Fruit fly (Drosophila melanogaster) whole organism, embryonic: ENCODE data around the gene CG17637.

Source experiments
- CG10267 ChIP-seq: fragments of 200-800 bp; sonication (Bioruptor generic); optimal IDR thresholded peaks from 2 replicates; lab custom pipeline; 2018; ENCODE audit warnings: missing biosample characterization, mild to moderate bottlenecking, missing genetic modification characterization, moderate library complexity
- CG11085 ChIP-seq: fragments of 200-800 bp; sonication (Bioruptor generic); IDR thresholded peaks from 2 replicates; pipeline ENCODE4 v1.3.6; 2022; ENCODE audit warnings: missing biosample characterization, missing genetic modification characterization
- CG12219 ChIP-seq: fragments of 200-800 bp; sonication (Bioruptor generic); optimal IDR thresholded peaks from 3 replicates; lab custom pipeline; 2018; ENCODE audit warnings: missing biosample characterization, mild to moderate bottlenecking, missing genetic modification characterization
- CG12236 ChIP-seq: fragments of 200-800 bp; sonication (Bioruptor generic); optimal IDR thresholded peaks from 2 replicates; lab custom pipeline; 2016; ENCODE audit warnings: missing biosample characterization, missing genetic modification characterization
- CG13624 ChIP-seq: fragments of 200-800 bp; sonication (Bioruptor generic); optimal IDR thresholded peaks from 2 replicates; lab custom pipeline; 2016; ENCODE audit warnings: missing biosample characterization, missing genetic modification characterization
- CG17361 ChIP-seq: fragments of 200-800 bp; sonication (Bioruptor generic); IDR thresholded peaks from 3 replicates; pipeline ENCODE4 v1.3.6; 2022; ENCODE audit warnings: missing biosample characterization, missing genetic modification characterization
- CG18262 ChIP-seq: fragments of 200-800 bp; optimal IDR thresholded peaks from 3 replicates; lab custom pipeline; 2019; ENCODE audit warnings: missing biosample characterization, mild to moderate bottlenecking, missing genetic modification characterization, moderate library complexity
- CG3281 ChIP-seq: fragments of 200-800 bp; sonication (Bioruptor generic); optimal IDR thresholded peaks from 3 replicates; lab custom pipeline; 2017; ENCODE audit warnings: missing biosample characterization, mild to moderate bottlenecking, missing genetic modification characterization
- CG3726 ChIP-seq: fragments of 200-800 bp; sonication (Bioruptor generic); IDR thresholded peaks from 3 replicates; pipeline ENCODE4, ENCODE4 v1.3.6; 2022; ENCODE audit warnings: missing biosample characterization, missing genetic modification characterization
- CG42726 ChIP-seq: fragments of 200-800 bp; sonication (Bioruptor generic); IDR thresholded peaks from 2 replicates; pipeline ENCODE4 v1.3.6; 2022; ENCODE audit warnings: missing biosample characterization, missing genetic modification characterization; ENCODE audit not compliant: partially characterized antibody
- CG9932 ChIP-seq: fragments of 200-800 bp; sonication (Bioruptor generic); IDR thresholded peaks from 2 replicates; pipeline ENCODE4 v1.3.6; 2022; ENCODE audit warnings: missing biosample characterization, missing genetic modification characterization
- CrebB ChIP-seq: fragments of 200-800 bp; sonication (Bioruptor generic); optimal IDR thresholded peaks from 3 replicates; lab custom pipeline; 2018; ENCODE audit warnings: missing biosample characterization, mild to moderate bottlenecking, missing genetic modification characterization
- Dek ChIP-seq: fragments of 200-800 bp; sonication (Bioruptor generic); optimal IDR thresholded peaks from 3 replicates; lab custom pipeline; 2019; ENCODE audit warnings: missing biosample characterization, mild to moderate bottlenecking, missing genetic modification characterization, moderate library complexity
- Ets65A ChIP-seq: fragments of 200-800 bp; sonication (Bioruptor generic); peaks from one replicate; lab custom pipeline; 2016; ENCODE audit warnings: missing biosample characterization, missing genetic modification characterization
- Fer3 ChIP-seq: fragments of 200-800 bp; sonication (Bioruptor generic); optimal IDR thresholded peaks from 2 replicates; lab custom pipeline; 2018; ENCODE audit warnings: missing biosample characterization, mild to moderate bottlenecking, missing genetic modification characterization, moderate library complexity
- Hey ChIP-seq: fragments of 200-800 bp; sonication (Bioruptor generic); optimal IDR thresholded peaks from 3 replicates; lab custom pipeline; 2018; ENCODE audit warnings: missing biosample characterization, mild to moderate bottlenecking, missing genetic modification characterization
- HmgD ChIP-seq: fragments of 200-800 bp; sonication (Bioruptor generic); optimal IDR thresholded peaks from 3 replicates; lab custom pipeline; 2016; ENCODE audit warnings: missing biosample characterization, missing genetic modification characterization
- Hr51 ChIP-seq, 2 experiments: fragments of 200-800 bp; sonication (Bioruptor generic); optimal IDR thresholded peaks; 2 replicates in 1 of 2; 3 replicates in 1 of 2; lab custom pipeline; 2016 to 2018; ENCODE audit warnings: missing biosample characterization in 2 of 2, missing genetic modification characterization in 2 of 2, mild to moderate bottlenecking in 1 of 2, moderate library complexity in 1 of 2
- Jarid2 ChIP-seq: fragments of 200-800 bp; sonication (Bioruptor generic); optimal IDR thresholded peaks from 3 replicates; lab custom pipeline; 2017; ENCODE audit warnings: mild to moderate bottlenecking, missing biosample characterization, missing genetic modification reagents, missing genetic modification characterization
- MBD-R2 ChIP-seq: fragments of 200-800 bp; sonication (Bioruptor generic); IDR thresholded peaks from 2 replicates; pipeline ENCODE4 v1.3.6; 2022; ENCODE audit warnings: missing biosample characterization, missing genetic modification characterization
- Max ChIP-seq: fragments of 200-800 bp; sonication (Bioruptor generic); optimal IDR thresholded peaks from 2 replicates; lab custom pipeline; 2016; ENCODE audit warnings: missing biosample characterization, mild to moderate bottlenecking, missing genetic modification characterization
- PHDP ChIP-seq: fragments of 200-800 bp; sonication (Bioruptor generic); optimal IDR thresholded peaks from 3 replicates; lab custom pipeline; 2018; ENCODE audit warnings: missing biosample characterization, mild to moderate bottlenecking, missing genetic modification characterization, moderate library complexity
- Rfx ChIP-seq: fragments of 200-800 bp; sonication (Bioruptor generic); IDR thresholded peaks from 2 replicates; pipeline ENCODE4 v1.3.6; 2022; ENCODE audit warnings: missing biosample characterization, missing genetic modification characterization
- Taf1 ChIP-seq: fragments of 200-800 bp; sonication (Bioruptor generic); IDR thresholded peaks from 2 replicates; pipeline ENCODE4 v1.3.6; 2022; ENCODE audit warnings: missing biosample characterization, missing genetic modification characterization
- Vsx1 ChIP-seq: fragments of 200-800 bp; sonication (Bioruptor generic); optimal IDR thresholded peaks from 2 replicates; lab custom pipeline; 2017; ENCODE audit warnings: missing biosample characterization, mild to moderate bottlenecking, missing genetic modification characterization, missing genetic modification reagents
- aop ChIP-seq: fragments of 200-800 bp; sonication (Bioruptor generic); IDR thresholded peaks from 2 replicates; pipeline ENCODE4 v1.3.6; 2022; ENCODE audit warnings: missing biosample characterization, missing genetic modification characterization
- bcd ChIP-seq: fragments of 200-800 bp; sonication (Bioruptor generic); optimal IDR thresholded peaks from 2 replicates; lab custom pipeline; 2017; ENCODE audit warnings: missing biosample characterization, mild to moderate bottlenecking, missing genetic modification characterization
- cad ChIP-seq: fragments of >200 bp; optimal IDR thresholded peaks from 2 replicates; lab custom pipeline; 2017; ENCODE audit warnings: missing biosample characterization, missing genetic modification characterization
- chinmo ChIP-seq: fragments of 200-800 bp; sonication (Bioruptor generic); IDR thresholded peaks from 4 replicates; pipeline ENCODE4 v1.3.6; 2022; ENCODE audit warnings: missing biosample characterization, missing genetic modification characterization; ENCODE audit not compliant: partially characterized antibody
- chn ChIP-seq: fragments of 200-800 bp; sonication (Bioruptor generic); optimal IDR thresholded peaks from 2 replicates; lab custom pipeline; 2016; ENCODE audit warnings: missing biosample characterization, missing genetic modification characterization
- dmrt99B ChIP-seq: fragments of 200-800 bp; sonication (Bioruptor generic); optimal IDR thresholded peaks from 2 replicates; lab custom pipeline; 2018; ENCODE audit warnings: missing biosample characterization, mild to moderate bottlenecking, missing genetic modification characterization, moderate library complexity
- ewg ChIP-seq: fragments of 200-800 bp; sonication (Bioruptor generic); optimal IDR thresholded peaks from 3 replicates; lab custom pipeline; 2017; ENCODE audit warnings: mild to moderate bottlenecking, missing biosample characterization, missing genetic modification reagents, missing genetic modification characterization
- fd64A ChIP-seq: fragments of 200-800 bp; sonication (Bioruptor generic); optimal IDR thresholded peaks from 3 replicates; lab custom pipeline; 2018; ENCODE audit warnings: missing biosample characterization, mild to moderate bottlenecking, missing genetic modification characterization
- hth ChIP-seq: fragments of >200 bp; optimal IDR thresholded peaks from 2 replicates; lab custom pipeline; 2017; ENCODE audit warnings: inconsistent platforms
- ken ChIP-seq: fragments of 200-800 bp; sonication (Bioruptor generic); IDR thresholded peaks from 3 replicates; pipeline ENCODE4 v1.3.6; 2022; ENCODE audit warnings: missing biosample characterization, missing genetic modification characterization
- klu ChIP-seq: fragments of 200-800 bp; sonication (Bioruptor generic); IDR thresholded peaks from 2 replicates; pipeline ENCODE4 v1.3.6; 2022; ENCODE audit warnings: missing biosample characterization, missing genetic modification characterization
- knrl ChIP-seq: fragments of 200-800 bp; sonication (Bioruptor generic); IDR thresholded peaks from 3 replicates; pipeline ENCODE4 v1.3.6; 2022; ENCODE audit warnings: missing biosample characterization, missing genetic modification characterization; ENCODE audit not compliant: partially characterized antibody
- lab ChIP-seq: fragments of 200-800 bp; sonication (Bioruptor generic); optimal IDR thresholded peaks from 3 replicates; lab custom pipeline; 2017; ENCODE audit warnings: missing biosample characterization, missing genetic modification characterization, mild to moderate bottlenecking, moderate library complexity, missing genetic modification reagents
- lola ChIP-seq, 3 experiments: fragments of >200 bp in 2 of 3; fragments of 200-800 bp in 1 of 3; sonication (Bioruptor generic) in 1 of 3; optimal IDR thresholded peaks; 2 replicates each; lab custom pipeline; 2017 to 2019; ENCODE audit warnings: missing biosample characterization in 3 of 3, missing genetic modification characterization in 3 of 3, mild to moderate bottlenecking in 1 of 3, moderate library complexity in 1 of 3
- oc ChIP-seq: fragments of 200-800 bp; sonication (Bioruptor generic); optimal IDR thresholded peaks from 2 replicates; lab custom pipeline; 2018; ENCODE audit warnings: missing biosample characterization, mild to moderate bottlenecking, missing genetic modification characterization, moderate library complexity
- phol ChIP-seq: fragments of 200-800 bp; sonication (Bioruptor generic); optimal IDR thresholded peaks from 3 replicates; lab custom pipeline; 2018; ENCODE audit warnings: missing biosample characterization, mild to moderate bottlenecking, missing genetic modification characterization, moderate library complexity
- sens ChIP-seq: fragments of 200-800 bp; sonication (Bioruptor generic); peaks from one replicate; lab custom pipeline; 2016; ENCODE audit warnings: missing biosample characterization, missing genetic modification characterization
- sqz ChIP-seq: fragments of 200-800 bp; sonication (Bioruptor generic); optimal IDR thresholded peaks from 3 replicates; lab custom pipeline; 2018; ENCODE audit warnings: missing biosample characterization, mild to moderate bottlenecking, missing genetic modification characterization
- unc-4 ChIP-seq: fragments of 200-800 bp; sonication (Bioruptor generic); IDR thresholded peaks from 2 replicates; pipeline ENCODE4 v1.3.6; 2022; ENCODE audit warnings: missing biosample characterization, missing genetic modification characterization; ENCODE audit not compliant: partially characterized antibody
- unpg ChIP-seq: fragments of 200-800 bp; sonication (Bioruptor generic); optimal IDR thresholded peaks from 3 replicates; lab custom pipeline; 2018; ENCODE audit warnings: missing biosample characterization, mild to moderate bottlenecking, missing genetic modification characterization, moderate library complexity
- wdn ChIP-seq: fragments of 200-800 bp; sonication (Bioruptor generic); IDR thresholded peaks from 2 replicates; pipeline ENCODE4 v1.3.6; 2022; ENCODE audit warnings: missing biosample characterization, missing genetic modification characterization
- zfh1 ChIP-seq: fragments of 200-800 bp; sonication (Bioruptor generic); IDR thresholded peaks from 3 replicates; pipeline ENCODE4 v1.3.6; 2022; ENCODE audit warnings: missing biosample characterization, missing genetic modification characterization

The CG17637 gene

DNA sequence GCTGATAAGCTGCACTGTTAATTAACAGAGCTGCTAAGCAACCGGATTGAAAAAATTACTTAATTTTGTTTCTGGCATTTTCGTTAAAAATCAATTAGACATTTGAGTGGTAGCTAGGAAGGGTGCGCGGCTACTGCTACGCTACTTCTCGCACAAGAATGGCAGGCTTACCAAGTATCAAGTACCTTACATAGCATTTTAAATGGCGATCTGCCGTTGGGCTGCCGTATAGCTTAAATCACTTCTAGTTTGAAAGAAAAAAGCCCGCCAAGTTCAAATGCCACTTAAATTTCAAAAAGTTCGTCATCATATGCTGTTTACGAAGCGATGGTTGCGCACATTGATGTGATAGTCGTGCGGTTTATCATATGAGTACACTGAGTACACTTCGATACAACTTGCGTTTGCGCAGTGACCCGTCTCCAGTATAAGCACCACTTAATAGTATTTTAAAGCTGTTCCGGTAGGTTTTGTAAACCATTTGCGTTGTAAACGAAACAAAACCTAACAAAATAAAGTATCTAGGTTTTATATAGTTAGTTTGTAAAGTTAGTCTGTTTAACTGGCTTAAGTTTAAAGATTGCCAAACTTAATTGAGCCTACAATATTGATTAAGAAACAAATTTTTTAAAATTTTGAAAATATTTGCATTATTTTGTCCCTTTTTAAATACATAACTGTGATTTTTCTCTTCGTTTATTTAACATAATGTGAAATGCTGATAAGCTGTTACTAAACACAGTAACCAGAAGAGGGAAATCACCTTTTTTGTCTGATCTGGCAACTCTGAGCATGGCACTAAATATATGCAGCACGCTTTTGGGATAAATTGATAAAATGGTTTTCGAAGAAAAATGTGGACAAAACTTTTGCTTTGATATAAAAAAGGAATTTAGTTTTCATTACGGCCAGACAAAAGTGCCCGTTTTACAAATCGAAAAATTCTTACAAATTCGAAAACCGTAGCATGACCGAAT lies 37.3 kb downstream of the CG17637 start (continued):
- TF ChIP-seq CG10267 (tag; lab: Kevin White, UChicago): no peak
- TF ChIP-seq Rfx (GFP tag; lab: Robert Waterston, UW): no peak
- TF ChIP-seq dmrt99B (tag; lab: Kevin White, UChicago): no peak
- TF ChIP-seq phol (tag; lab: Kevin White, UChicago): peak; percentile 4
- TF ChIP-seq Hey (tag; lab: Kevin White, UChicago): no peak
- no peak for TF ChIP-seq unpg (GFP tag; lab: Kevin White, UChicago)
- TF ChIP-seq sens (GFP tag; lab: Kevin White, UChicago): peak; percentile 86
- TF ChIP-seq bcd: no peak
- no peak for TF ChIP-seq klu (GFP tag; lab: Robert Waterston, UW)
- no peak for TF ChIP-seq Hr51 (GFP tag; optimal IDR thresholded peaks at IDR 0.05; lab: Kevin White, UChicago)
- TF ChIP-seq ewg (GFP tag; lab: Kevin White, UChicago): peak; percentile 81
- no peak for TF ChIP-seq cad (GFP tag; lab: Kevin White, UChicago)
- TF ChIP-seq CG3726: no peak
- TF ChIP-seq lab: no peak
- TF ChIP-seq Jarid2 (GFP tag; lab: Kevin White, UChicago): no peak
- TF ChIP-seq chn (GFP tag; lab: Kevin White, UChicago): no peak
- no peak for TF ChIP-seq Taf1 (GFP tag; lab: Robert Waterston, UW)
- TF ChIP-seq Ets65A (GFP tag; lab: Kevin White, UChicago): peak; percentile 79
- no peak for TF ChIP-seq CG13624 (GFP tag; lab: Kevin White, UChicago)
- TF ChIP-seq hth (lab: Kevin White, UChicago): no peak
- TF ChIP-seq CG17361 (GFP tag; lab: Robert Waterston, UW): no peak
- TF ChIP-seq MBD-R2 (GFP tag; lab: Robert Waterston, UW): 0 out of 2 replicates have a peak, but pooled peaks have one; percentile 2
- no peak for TF ChIP-seq CG12236 (GFP tag; lab: Kevin White, UChicago)
- TF ChIP-seq CrebB (tag; lab: Kevin White, UChicago): no peak
- 0 out of 2 replicates have a peak, but pooled peaks have one; percentile 11 for TF ChIP-seq unc-4 (GFP tag; lab: Robert Waterston, UW)

DNA sequence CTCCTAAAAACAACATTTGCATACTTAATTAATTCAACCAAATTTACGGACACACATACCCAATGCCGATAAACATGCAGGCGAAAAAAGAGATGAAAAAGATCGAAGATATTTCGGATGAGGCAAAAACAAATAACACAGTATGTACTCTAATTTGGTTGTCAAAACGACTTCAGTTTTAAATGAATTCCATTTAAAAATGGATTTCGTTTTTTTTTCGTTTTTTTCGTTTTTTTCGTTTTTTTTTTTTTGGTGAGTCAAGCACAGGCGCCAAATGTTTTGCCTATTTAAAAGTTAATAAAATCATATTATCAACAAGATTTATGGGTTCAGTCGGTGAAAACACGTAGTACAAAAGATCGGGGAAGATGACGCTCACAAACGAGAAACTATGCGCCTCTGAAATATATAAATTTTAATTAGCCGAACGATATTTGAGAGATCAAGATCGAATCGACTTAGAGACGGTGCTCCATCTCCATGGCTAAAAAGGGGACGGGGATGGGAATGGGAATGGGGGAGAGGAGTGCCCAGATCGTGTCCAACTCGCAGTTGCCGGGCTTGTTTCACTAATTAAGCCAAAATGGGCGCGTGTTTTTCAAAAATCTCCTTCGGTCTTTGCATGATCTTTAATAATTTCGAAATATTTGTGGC lies 44.3 kb downstream of the CG17637 start:
- TF ChIP-seq PHDP (tag; lab: Kevin White, UChicago): no peak
- TF ChIP-seq CG9932 (GFP tag; lab: Robert Waterston, UW): no peak
- no peak for TF ChIP-seq zfh1 (GFP tag; lab: Robert Waterston, UW)
- no peak for TF ChIP-seq wdn (GFP tag; lab: Robert Waterston, UW)
- no peak for TF ChIP-seq Max (GFP tag; lab: Kevin White, UChicago)
- no peak for TF ChIP-seq knrl
- peak; percentile 33 for TF ChIP-seq oc (tag; lab: Kevin White, UChicago)
- no peak for TF ChIP-seq aop
- no peak for TF ChIP-seq CG12219 (GFP tag; lab: Kevin White, UChicago)
- TF ChIP-seq CG42726 (GFP tag; lab: Robert Waterston, UW): no peak
- peak; percentile 43 for TF ChIP-seq Vsx1 (GFP tag; lab: Kevin White, UChicago)
- peak; percentile 54 for TF ChIP-seq sens (GFP tag; lab: Kevin White, UChicago)
- no peak for TF ChIP-seq HmgD (GFP tag; lab: Kevin White, UChicago)
- no peak for TF ChIP-seq Dek (tag; lab: Kevin White, UChicago)
- TF ChIP-seq CG18262: no peak
- no peak for TF ChIP-seq CG3281 (GFP tag; lab: Kevin White, UChicago)
- TF ChIP-seq lola (GFP tag; optimal IDR thresholded peaks at IDR 0.05; lab: Kevin White, UChicago): no peak
- TF ChIP-seq CG11085 (GFP tag; lab: Robert Waterston, UW): no peak
- TF ChIP-seq Fer3 (tag; lab: Kevin White, UChicago): no peak
- TF ChIP-seq sqz (GFP tag; lab: Kevin White, UChicago): peak; percentile 24
- no peak for TF ChIP-seq ken (GFP tag; lab: Robert Waterston, UW)
- peak; percentile 63; the same call in 1 of the 4 replicates for TF ChIP-seq chinmo (GFP tag; lab: Robert Waterston, UW)
- no peak for TF ChIP-seq fd64A
